Worm (Caenorhabditis elegans) whole organism, late embryonic: ENCODE results near the gene F11A5.15.

ENCODE experiments used
- K02D7.2 ChIP-seq: sonication (generic microtip); optimal IDR thresholded peaks from 2 replicates; lab custom pipeline; 2017; ENCODE audit warnings: mild to moderate bottlenecking, missing genetic modification characterization, missing compliant biosample characterization
- ahr-1 ChIP-seq: sonication (generic microtip); optimal IDR thresholded peaks from 2 replicates; lab custom pipeline; 2016; ENCODE audit warnings: missing genetic modification characterization, missing compliant biosample characterization
- ceh-19 ChIP-seq: fragments of 200-800 bp; sonication (Bioruptor generic); optimal IDR thresholded peaks from 2 replicates; lab custom pipeline; 2018; ENCODE audit warnings: mild to moderate bottlenecking, missing genetic modification characterization, missing compliant biosample characterization
- ceh-45 ChIP-seq: fragments of 200-800 bp; sonication (Bioruptor generic); IDR thresholded peaks from 2 replicates; pipeline ENCODE4 v1.3.6; 2022; ENCODE audit warnings: missing genetic modification reagents, missing genetic modification characterization, missing compliant biosample characterization
- ceh-48 ChIP-seq: sonication (generic microtip); optimal IDR thresholded peaks from 2 replicates; lab custom pipeline; 2016; ENCODE audit warnings: missing genetic modification characterization, inconsistent platforms, missing compliant biosample characterization
- hlh-15 ChIP-seq: sonication (generic microtip); optimal IDR thresholded peaks from 2 replicates; lab custom pipeline; 2016; ENCODE audit warnings: missing genetic modification characterization, missing compliant biosample characterization
- hlh-6 ChIP-seq: sonication (generic microtip); optimal IDR thresholded peaks from 2 replicates; lab custom pipeline; 2016; ENCODE audit warnings: missing genotype, missing genetic modification characterization, missing compliant biosample characterization
- pat-9 ChIP-seq: fragments of 200-800 bp; sonication (Bioruptor generic); optimal IDR thresholded peaks from 2 replicates; lab custom pipeline; 2018; ENCODE audit warnings: mild to moderate bottlenecking, missing genetic modification characterization, moderate library complexity, missing compliant biosample characterization
- pax-1 ChIP-seq: fragments of 150-350 bp; optimal IDR thresholded peaks from 2 replicates; lab custom pipeline; 2014; ENCODE audit warnings: missing biosample characterization, missing genetic modification characterization
- pha-2 ChIP-seq: sonication (generic microtip); optimal IDR thresholded peaks from 2 replicates; lab custom pipeline; 2017; ENCODE audit warnings: mild to moderate bottlenecking, missing genetic modification characterization, missing compliant biosample characterization
- sdc-2 ChIP-seq: sonication (generic microtip); optimal IDR thresholded peaks from 2 replicates; lab custom pipeline; 2016; ENCODE audit warnings: missing genotype, missing genetic modification characterization, missing compliant biosample characterization
- sox-4 ChIP-seq: sonication (generic microtip); optimal IDR thresholded peaks from 2 replicates; lab custom pipeline; 2017; ENCODE audit warnings: mild to moderate bottlenecking, missing genetic modification characterization, inconsistent platforms, missing compliant biosample characterization
- ttx-3 ChIP-seq: sonication (generic microtip); optimal IDR thresholded peaks from 2 replicates; lab custom pipeline; 2016; ENCODE audit warnings: missing genetic modification reagents, missing genetic modification characterization, missing compliant biosample characterization
- ztf-16 ChIP-seq: sonication (generic microtip); optimal IDR thresholded peaks from 2 replicates; lab custom pipeline; 2017; ENCODE audit warnings: missing genetic modification characterization, missing compliant biosample characterization

Gene F11A5.15

ce11 chrV:16169026-16169425 is 49.4 kb downstream of the F11A5.15 start, which contains the start of gene str-111:
str-111 (minus strand) TSS chrV:16169126.
- TF ChIP-seq K02D7.2 (tag; lab: Kevin White, UChicago) (no peak), sdc-2 (tag; lab: Kevin White, UChicago) (no peak), ahr-1 (tag; lab: Kevin White, UChicago) (no peak), ceh-45 (GFP tag; lab: Robert Waterston, UW) (no peak), pha-2 (tag; lab: Kevin White, UChicago) (no peak), ttx-3 (no peak), hlh-6 (tag; lab: Kevin White, UChicago) (no peak), sox-4 (tag; lab: Kevin White, UChicago) (no peak), ceh-19 (GFP tag; lab: Kevin White, UChicago) (no peak), ceh-48 (tag; lab: Kevin White, UChicago) (no peak), hlh-15 (no peak), pax-1 (tag; lab: Kevin White, UChicago) (no peak), ztf-16 (tag; lab: Kevin White, UChicago) (no peak), pat-9 (tag; lab: Kevin White, UChicago) (no peak)
